Worm (Caenorhabditis elegans): Measurements from ENCODE around the gene clec-176.

clec-176 gene

DNA sequence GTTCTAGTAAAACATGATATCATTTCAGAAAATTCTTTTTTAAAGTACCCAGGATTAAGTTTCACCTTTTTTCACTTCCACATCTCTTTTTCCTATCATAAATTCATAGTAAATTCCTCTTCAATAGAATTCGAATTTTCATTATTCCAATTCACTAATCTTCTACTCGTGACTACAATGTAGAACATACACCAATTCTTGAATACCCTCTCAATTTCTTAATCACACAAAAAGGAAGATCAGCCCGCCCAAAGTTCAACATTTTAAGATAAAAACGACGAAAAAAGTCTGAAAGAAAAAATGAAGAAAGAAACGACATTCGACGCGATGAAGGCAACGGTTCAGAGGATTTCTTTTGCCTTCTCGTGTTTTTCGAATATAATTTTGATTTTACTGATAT, 30.0 kb upstream of the clec-176 start, which contains the start of gene str-163:
Gene str-163 (plus strand): TSS at position 301 of the 400 bp plus-strand sequence.
- TF ChIP-seq ces-1 (GFP tag; optimal IDR thresholded peaks at IDR 0.05): no peak
- TF ChIP-seq drap-1 (GFP tag; optimal IDR thresholded peaks at IDR 0.05): no peak
- no peak for TF ChIP-seq flh-1 (GFP tag; optimal IDR thresholded peaks at IDR 0.05)
- TF ChIP-seq sptf-1 (tag; optimal IDR thresholded peaks at IDR 0.05): no peak
- TF ChIP-seq nhr-76 (tag; optimal IDR thresholded peaks at IDR 0.05): no peak
- TF ChIP-seq ceh-39 (tag; optimal IDR thresholded peaks at IDR 0.05): no peak
- no peak for TF ChIP-seq sem-2 (GFP tag; optimal IDR thresholded peaks at IDR 0.05)
- no peak for TF ChIP-seq mls-2 (tag; optimal IDR thresholded peaks at IDR 0.05)
- TF ChIP-seq pha-4 (tag; optimal IDR thresholded peaks at IDR 0.05): no peak
- no peak for TF ChIP-seq bed-3 (GFP tag; optimal IDR thresholded peaks at IDR 0.05)
- TF ChIP-seq mep-1 (tag; optimal IDR thresholded peaks at IDR 0.05): no peak
- no peak for TF ChIP-seq snpc-4 (tag; optimal IDR thresholded peaks at IDR 0.05)
- no peak for TF ChIP-seq tbx-8 (GFP tag; optimal IDR thresholded peaks at IDR 0.05)
- no peak for TF ChIP-seq unc-120 (tag; optimal IDR thresholded peaks at IDR 0.05; ENCODE audit: poor library complexity, severe bottlenecking)
- TF ChIP-seq nhr-237 (tag; optimal IDR thresholded peaks at IDR 0.05): no peak
- no peak for TF ChIP-seq nhr-2 (tag; optimal IDR thresholded peaks at IDR 0.05)
- no peak for TF ChIP-seq mab-5 (tag; optimal IDR thresholded peaks at IDR 0.05)
- TF ChIP-seq nhr-28 (tag; optimal IDR thresholded peaks at IDR 0.05): no peak
- no peak for TF ChIP-seq lin-13 (tag; optimal IDR thresholded peaks at IDR 0.05)

DNA sequence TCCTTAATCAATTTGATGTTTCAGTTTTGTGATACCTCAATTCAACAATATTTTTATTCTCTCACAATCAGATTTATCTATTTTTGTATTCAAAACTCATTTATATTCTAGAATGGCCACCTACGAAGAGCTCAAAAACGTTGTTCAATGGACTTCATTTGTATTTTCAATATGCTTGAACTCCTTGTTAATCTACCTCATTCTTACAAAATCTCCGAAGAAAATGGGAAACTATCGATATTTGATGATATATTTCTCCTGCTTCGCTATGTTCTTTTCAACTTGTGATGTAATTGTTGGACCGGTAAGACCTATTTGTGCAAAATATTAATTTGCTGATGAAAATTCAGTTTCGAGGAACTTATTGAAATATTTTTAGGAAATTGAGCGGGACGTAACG, 23.2 kb upstream of the clec-176 start, which contains the start of gene str-164:
Gene str-164 (plus strand): TSS at position 113 of the 400 bp plus-strand sequence.
- no peak for TF ChIP-seq ceh-39 (tag; optimal IDR thresholded peaks at IDR 0.05)
- no peak for TF ChIP-seq M03D4.4 (tag; optimal IDR thresholded peaks at IDR 0.05)
- no peak for TF ChIP-seq ztf-11 (tag; optimal IDR thresholded peaks at IDR 0.05)
- no peak for TF ChIP-seq lin-32 (GFP tag; optimal IDR thresholded peaks at IDR 0.05)
- no peak for TF ChIP-seq lin-13 (tag; optimal IDR thresholded peaks at IDR 0.05)
- no peak for TF ChIP-seq unc-62 (GFP tag; optimal IDR thresholded peaks at IDR 0.05)
- TF ChIP-seq flh-1 (GFP tag; optimal IDR thresholded peaks at IDR 0.05): no peak
- no peak for TF ChIP-seq mab-5 (tag; optimal IDR thresholded peaks at IDR 0.05)
- no peak for TF ChIP-seq blmp-1 (tag; optimal IDR thresholded peaks at IDR 0.05)
- no peak for TF ChIP-seq unc-39 (tag; optimal IDR thresholded peaks at IDR 0.05)
- TF ChIP-seq snpc-4 (tag; optimal IDR thresholded peaks at IDR 0.05): no peak
- no peak for TF ChIP-seq hlh-1 (tag; optimal IDR thresholded peaks at IDR 0.05)
- no peak for TF ChIP-seq nhr-28 (tag; optimal IDR thresholded peaks at IDR 0.05)
- no peak for TF ChIP-seq sem-2 (GFP tag; optimal IDR thresholded peaks at IDR 0.05)

DNA sequence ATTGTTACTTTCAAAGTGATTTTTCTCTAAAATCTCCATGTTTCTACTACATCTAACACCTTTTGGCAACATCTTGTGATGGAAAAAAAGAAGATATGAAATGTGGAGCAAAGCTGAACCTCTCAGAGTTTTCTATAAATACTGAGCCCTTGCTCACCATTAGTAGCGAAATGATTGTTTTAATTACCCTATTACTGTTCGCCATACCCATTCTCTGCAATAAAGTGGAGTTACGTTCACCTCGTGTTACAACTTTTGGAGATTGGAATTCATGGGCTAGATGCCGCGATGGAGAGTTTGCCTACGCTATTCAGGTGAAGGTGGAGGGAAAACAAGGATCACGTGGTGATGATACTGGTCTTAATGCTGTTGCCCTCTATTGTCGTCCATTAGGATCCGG, 20.0 kb upstream of the clec-176 start, which contains the start of gene txt-3:
Gene txt-3 (plus strand): TSS at position 125 of the 400 bp plus-strand sequence.
- no peak for TF ChIP-seq nhr-76 (tag; optimal IDR thresholded peaks at IDR 0.05)
- no peak for TF ChIP-seq sptf-1 (tag; optimal IDR thresholded peaks at IDR 0.05)
- no peak for TF ChIP-seq nhr-28 (tag; optimal IDR thresholded peaks at IDR 0.05)
- TF ChIP-seq unc-62 (GFP tag; optimal IDR thresholded peaks at IDR 0.05): no peak
- TF ChIP-seq snpc-4 (tag; optimal IDR thresholded peaks at IDR 0.05): no peak
- TF ChIP-seq elt-3 (tag; optimal IDR thresholded peaks at IDR 0.05): no peak
- TF ChIP-seq hlh-1 (tag; optimal IDR thresholded peaks at IDR 0.05): no peak
- TF ChIP-seq ceh-83 (GFP tag; optimal IDR thresholded peaks at IDR 0.05): no peak
- no peak for TF ChIP-seq mep-1 (tag; optimal IDR thresholded peaks at IDR 0.05)
- no peak for TF ChIP-seq M03D4.4 (tag; optimal IDR thresholded peaks at IDR 0.05)

DNA sequence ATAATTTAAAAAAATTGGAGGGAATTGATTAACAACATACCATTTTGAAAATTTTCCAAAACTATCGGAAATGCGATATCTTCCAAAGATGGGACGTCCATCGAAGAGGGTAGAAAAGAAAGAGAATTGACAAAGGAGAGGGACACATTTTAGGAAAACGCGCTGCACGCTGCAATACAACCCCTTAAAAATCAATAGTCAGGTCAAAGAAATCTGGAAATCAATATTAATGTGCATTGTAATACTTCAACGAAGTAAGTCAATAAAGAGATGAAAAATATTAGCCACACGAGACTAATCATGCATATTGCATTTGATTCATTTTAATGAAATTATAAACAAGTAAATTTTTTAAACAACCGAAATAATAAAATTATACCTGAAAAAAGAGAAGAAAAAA, 14.4 kb upstream of the clec-176 start, which contains the start of gene Y9C9A.13:
Gene Y9C9A.13 (minus strand): TSS at position 101 of the 400 bp plus-strand sequence.
- TF ChIP-seq hlh-1 (tag; optimal IDR thresholded peaks at IDR 0.05) (no peak), pha-4 (tag; optimal IDR thresholded peaks at IDR 0.05) (no peak), nhr-237 (tag; optimal IDR thresholded peaks at IDR 0.05) (no peak), zip-8 (tag; optimal IDR thresholded peaks at IDR 0.05) (no peak), sptf-1 (tag; optimal IDR thresholded peaks at IDR 0.05) (no peak), ceh-83 (GFP tag; optimal IDR thresholded peaks at IDR 0.05) (no peak), lin-32 (GFP tag; optimal IDR thresholded peaks at IDR 0.05) (no peak), nhr-76 (tag; optimal IDR thresholded peaks at IDR 0.05) (no peak), unc-120 (tag; optimal IDR thresholded peaks at IDR 0.05; ENCODE audit: poor library complexity, severe bottlenecking) (no peak), bed-3 (GFP tag; optimal IDR thresholded peaks at IDR 0.05) (no peak), nhr-2 (tag; optimal IDR thresholded peaks at IDR 0.05) (no peak), mls-2 (tag; optimal IDR thresholded peaks at IDR 0.05) (no peak), snpc-4 (tag; optimal IDR thresholded peaks at IDR 0.05) (no peak), ceh-39 (tag; optimal IDR thresholded peaks at IDR 0.05) (no peak), drap-1 (GFP tag; optimal IDR thresholded peaks at IDR 0.05) (no peak), tbx-8 (GFP tag; optimal IDR thresholded peaks at IDR 0.05) (no peak)

DNA sequence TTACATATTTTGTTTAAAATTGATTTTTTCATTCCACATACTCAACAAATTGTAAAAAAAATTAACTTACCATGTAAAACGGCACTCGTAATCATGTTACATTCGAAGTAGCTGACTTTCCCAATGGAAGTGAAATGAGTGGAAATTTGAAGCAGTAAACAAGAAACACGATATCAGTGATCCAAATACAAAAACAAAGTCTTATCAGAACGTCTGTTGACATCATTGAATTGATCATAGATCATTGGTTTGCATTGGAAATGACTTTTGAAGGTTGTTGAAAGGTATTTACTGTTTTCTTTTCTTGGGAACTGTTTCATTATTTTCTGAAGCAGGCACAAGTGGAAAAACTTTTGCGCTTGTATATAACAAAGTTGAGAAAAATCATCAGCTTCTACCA, 7.9 kb upstream of the clec-176 start, which contains the start of gene Y9C9A.16:
Gene Y9C9A.16 (minus strand): TSS at position 131 of the 400 bp plus-strand sequence.
- TF ChIP-seq nhr-2 (tag; optimal IDR thresholded peaks at IDR 0.05) (no peak), unc-62 (GFP tag; optimal IDR thresholded peaks at IDR 0.05) (no peak), mab-5 (tag; optimal IDR thresholded peaks at IDR 0.05) (no peak), sem-2 (GFP tag; optimal IDR thresholded peaks at IDR 0.05) (no peak), elt-3 (tag; optimal IDR thresholded peaks at IDR 0.05) (no peak), nhr-12 (tag; optimal IDR thresholded peaks at IDR 0.05) (no peak), nhr-76 (tag; optimal IDR thresholded peaks at IDR 0.05) (no peak), lsy-2 (tag; optimal IDR thresholded peaks at IDR 0.05) (no peak), nhr-28 (tag; optimal IDR thresholded peaks at IDR 0.05) (no peak), bed-3 (GFP tag; optimal IDR thresholded peaks at IDR 0.05) (no peak), ztf-11 (tag; optimal IDR thresholded peaks at IDR 0.05) (no peak), unc-39 (tag; optimal IDR thresholded peaks at IDR 0.05) (no peak), M03D4.4 (tag; optimal IDR thresholded peaks at IDR 0.05) (no peak), sptf-1 (tag; optimal IDR thresholded peaks at IDR 0.05) (no peak), ceh-43 (GFP tag; optimal IDR thresholded peaks at IDR 0.05) (no peak)
